Worm (Caenorhabditis elegans) whole organism, early embryonic: ENCODE data around the gene nhr-271.

ENCODE experiments used
- F13C5.2 ChIP-seq: sonication (generic microtip); optimal IDR thresholded peaks from 2 replicates; lab custom pipeline; 2017; ENCODE audit warnings: mild to moderate bottlenecking, missing genetic modification characterization, inconsistent platforms, missing compliant biosample characterization
- aly-1 ChIP-seq: sonication (generic microtip); optimal IDR thresholded peaks from 2 replicates; lab custom pipeline; 2016; ENCODE audit warnings: missing genetic modification characterization, missing compliant biosample characterization
- ama-1 ChIP-seq: fragments of 150-350 bp; optimal IDR thresholded peaks from 2 replicates; lab custom pipeline; 2014
- hmg-4 ChIP-seq: fragments of 200-800 bp; sonication (Bioruptor generic); optimal IDR thresholded peaks from 2 replicates; lab custom pipeline; 2018; ENCODE audit warnings: mild to moderate bottlenecking, missing genetic modification characterization, missing compliant biosample characterization
- hnd-1 ChIP-seq: sonication (generic microtip); optimal IDR thresholded peaks from 2 replicates; lab custom pipeline; 2016; ENCODE audit warnings: missing genetic modification characterization, missing compliant biosample characterization
- sea-1 ChIP-seq: fragments of 200-800 bp; sonication (Bioruptor generic); conservative IDR thresholded peaks from 2 replicates; pipeline ENCODE4 v1.3.6; 2022; ENCODE audit warnings: missing genetic modification characterization, missing compliant biosample characterization

DNA sequence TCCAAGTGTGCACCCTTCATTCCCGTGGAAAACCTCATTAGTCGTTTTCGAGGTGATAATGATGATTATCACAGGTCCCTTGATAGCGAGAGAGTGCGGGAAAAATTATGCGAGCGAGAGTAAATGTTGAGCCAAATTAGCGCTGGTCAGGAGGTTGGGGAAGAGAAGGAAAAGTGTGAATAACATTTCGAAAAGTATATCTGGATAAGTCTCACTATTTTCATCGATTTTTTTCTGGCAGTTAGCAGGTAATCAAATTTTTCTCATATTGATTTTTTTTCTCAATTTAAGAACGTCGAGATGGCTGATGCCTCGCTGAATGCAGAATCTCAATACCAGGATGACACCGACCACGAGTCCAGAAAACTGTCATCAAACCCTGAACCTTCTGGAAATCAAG is 48.7 kb upstream of the nhr-271 start, which contains the start of gene W06G6.2:
- TF ChIP-seq aly-1 (tag; lab: Kevin White, UChicago) (no peak), ama-1 (no peak), hmg-4 (GFP tag; lab: Kevin White, UChicago) (no peak), sea-1 (no peak), F13C5.2 (no peak), hnd-1 (tag; lab: Kevin White, UChicago) (no peak)
